Fruit fly (Drosophila melanogaster) whole organism, embryonic: ENCODE measurements around the gene CG12379.

Experiments used
- Atf-2 ChIP-seq: fragments of 200-800 bp; sonication (Bioruptor generic); optimal IDR thresholded peaks from 2 replicates; lab custom pipeline; 2016; ENCODE audit warnings: missing biosample characterization, missing genetic modification characterization
- B-H1 ChIP-seq: fragments of 200-800 bp; sonication (Bioruptor generic); IDR thresholded peaks from 3 replicates; pipeline ENCODE4 v1.3.6; 2022; ENCODE audit warnings: missing biosample characterization, missing genetic modification characterization
- CG11247 ChIP-seq: fragments of 200-800 bp; sonication (Bioruptor generic); IDR thresholded peaks from 2 replicates; pipeline ENCODE4 v1.3.6; 2022; ENCODE audit warnings: missing biosample characterization, missing genetic modification characterization
- CG13624 ChIP-seq: fragments of 200-800 bp; sonication (Bioruptor generic); optimal IDR thresholded peaks from 2 replicates; lab custom pipeline; 2016; ENCODE audit warnings: missing biosample characterization, missing genetic modification characterization
- CG14860 ChIP-seq: fragments of 200-800 bp; sonication (Bioruptor generic); IDR thresholded peaks from 3 replicates; pipeline ENCODE4 v1.3.6; 2022; ENCODE audit warnings: missing biosample characterization, missing genetic modification characterization; ENCODE audit not compliant: partially characterized antibody
- CG15696 ChIP-seq: fragments of 200-800 bp; sonication (Bioruptor generic); optimal IDR thresholded peaks from 2 replicates; lab custom pipeline; 2019; ENCODE audit warnings: missing biosample characterization, mild to moderate bottlenecking, missing genetic modification characterization, moderate library complexity
- CG1602 ChIP-seq: fragments of 200-800 bp; sonication (Bioruptor generic); optimal IDR thresholded peaks from 3 replicates; lab custom pipeline; 2016; ENCODE audit warnings: missing biosample characterization, missing genetic modification characterization
- CG1603 ChIP-seq: fragments of 200-800 bp; sonication (Bioruptor generic); optimal IDR thresholded peaks from 2 replicates; lab custom pipeline; 2019; ENCODE audit warnings: missing biosample characterization, mild to moderate bottlenecking, missing genetic modification characterization, moderate library complexity
- CG16815 ChIP-seq: fragments of 200-800 bp; sonication (Bioruptor generic); optimal IDR thresholded peaks from 3 replicates; lab custom pipeline; 2017; ENCODE audit warnings: missing biosample characterization, mild to moderate bottlenecking, missing genetic modification characterization
- CG17361 ChIP-seq: fragments of 200-800 bp; sonication (Bioruptor generic); IDR thresholded peaks from 3 replicates; pipeline ENCODE4 v1.3.6; 2022; ENCODE audit warnings: missing biosample characterization, missing genetic modification characterization
- CG18764 ChIP-seq: fragments of 200-800 bp; sonication (Bioruptor generic); optimal IDR thresholded peaks from 3 replicates; lab custom pipeline; 2016; ENCODE audit warnings: missing biosample characterization, missing genetic modification characterization
- CG32532 ChIP-seq: fragments of 200-800 bp; sonication (Bioruptor generic); IDR thresholded peaks from 2 replicates; pipeline ENCODE4 v1.3.6; 2022; ENCODE audit warnings: missing biosample characterization, missing genetic modification characterization
- CG33557 ChIP-seq: fragments of 200-800 bp; sonication (Bioruptor generic); optimal IDR thresholded peaks from 2 replicates; lab custom pipeline; 2019; ENCODE audit warnings: missing biosample characterization, mild to moderate bottlenecking, missing genetic modification characterization, moderate library complexity
- CG3726 ChIP-seq: fragments of 200-800 bp; sonication (Bioruptor generic); IDR thresholded peaks from 3 replicates; pipeline ENCODE4, ENCODE4 v1.3.6; 2022; ENCODE audit warnings: missing biosample characterization, missing genetic modification characterization
- CG4282 ChIP-seq: fragments of 200-800 bp; sonication (Bioruptor generic); optimal IDR thresholded peaks from 2 replicates; lab custom pipeline; 2016; ENCODE audit warnings: missing biosample characterization, missing genetic modification characterization
- CG4617 ChIP-seq: fragments of 200-800 bp; sonication (Bioruptor generic); optimal IDR thresholded peaks from 3 replicates; lab custom pipeline; 2016; ENCODE audit warnings: missing biosample characterization, missing genetic modification characterization, borderline replicate concordance
- CG7786 ChIP-seq: fragments of 200-800 bp; sonication (Bioruptor generic); optimal IDR thresholded peaks from 2 replicates; lab custom pipeline; 2016; ENCODE audit warnings: missing biosample characterization, missing genetic modification characterization
- CG8290 ChIP-seq, 3 experiments: fragments of 200-800 bp; sonication (Bioruptor generic); optimal IDR thresholded peaks; 2 replicates each; lab custom pipeline; 2016 to 2019; ENCODE audit warnings: missing biosample characterization in 3 of 3, missing genetic modification characterization in 3 of 3, mild to moderate bottlenecking in 2 of 3, moderate library complexity in 1 of 3
- CG8359 ChIP-seq: fragments of 200-800 bp; sonication (Bioruptor generic); optimal IDR thresholded peaks from 2 replicates; lab custom pipeline; 2017; ENCODE audit warnings: missing biosample characterization, mild to moderate bottlenecking, missing genetic modification characterization, borderline replicate concordance
- CG9817 ChIP-seq: fragments of 200-800 bp; sonication (Bioruptor generic); optimal IDR thresholded peaks from 2 replicates; lab custom pipeline; 2018; ENCODE audit warnings: missing biosample characterization, mild to moderate bottlenecking, missing genetic modification characterization, moderate library complexity
- Dad ChIP-seq: fragments of 200-800 bp; sonication (Bioruptor generic); optimal IDR thresholded peaks from 3 replicates; lab custom pipeline; 2016; ENCODE audit warnings: missing biosample characterization, missing genetic modification characterization
- Dip3 ChIP-seq: fragments of 200-800 bp; sonication (Bioruptor generic); optimal IDR thresholded peaks from 3 replicates; lab custom pipeline; 2016; ENCODE audit warnings: missing biosample characterization, missing genetic modification characterization
- Hey ChIP-seq: fragments of 200-800 bp; sonication (Bioruptor generic); optimal IDR thresholded peaks from 3 replicates; lab custom pipeline; 2018; ENCODE audit warnings: missing biosample characterization, mild to moderate bottlenecking, missing genetic modification characterization
- HmgD ChIP-seq: fragments of 200-800 bp; sonication (Bioruptor generic); optimal IDR thresholded peaks from 3 replicates; lab custom pipeline; 2016; ENCODE audit warnings: missing biosample characterization, missing genetic modification characterization
- Hr78 ChIP-seq, 2 experiments: fragments of 200-800 bp in 1 of 2; fragments of >200 bp in 1 of 2; sonication (Bioruptor generic) in 1 of 2; optimal IDR thresholded peaks; 2 replicates each; lab custom pipeline; 2017 to 2019; ENCODE audit warnings: missing biosample characterization in 2 of 2, missing genetic modification characterization in 2 of 2, mild to moderate bottlenecking in 1 of 2, moderate library complexity in 1 of 2
- Six4 ChIP-seq: fragments of 200-800 bp; sonication (Bioruptor generic); optimal IDR thresholded peaks from 2 replicates; lab custom pipeline; 2016; ENCODE audit warnings: missing biosample characterization, missing genetic modification characterization
- Stat92E ChIP-seq, 3 experiments: fragments of >200 bp in 2 of 3; fragments of 200-800 bp in 1 of 3; sonication (Bioruptor generic) in 1 of 3; optimal IDR thresholded peaks; 2 replicates each; lab custom pipeline; 2017 to 2019; ENCODE audit warnings: missing biosample characterization in 3 of 3, missing genetic modification characterization in 3 of 3, mild to moderate bottlenecking in 1 of 3, moderate library complexity in 1 of 3
- ase ChIP-seq: fragments of 200-800 bp; sonication (Bioruptor generic); IDR thresholded peaks from 3 replicates; pipeline ENCODE4 v1.3.6; 2022; ENCODE audit warnings: missing biosample characterization, missing genetic modification characterization
- cwo ChIP-seq: fragments of 200-800 bp; sonication (Bioruptor generic); optimal IDR thresholded peaks from 3 replicates; lab custom pipeline; 2017; ENCODE audit warnings: missing biosample characterization, missing genetic modification characterization, mild to moderate bottlenecking, moderate library complexity, missing genetic modification reagents
- disco-r ChIP-seq: fragments of 200-800 bp; sonication (Bioruptor generic); optimal IDR thresholded peaks from 2 replicates; lab custom pipeline; 2016; ENCODE audit warnings: missing biosample characterization, missing genetic modification characterization
- dmrt11E ChIP-seq: fragments of 200-800 bp; sonication (Bioruptor generic); optimal IDR thresholded peaks from 3 replicates; lab custom pipeline; 2018; ENCODE audit warnings: missing biosample characterization, mild to moderate bottlenecking, missing genetic modification characterization, moderate library complexity
- dysf ChIP-seq: fragments of 200-800 bp; sonication (Bioruptor generic); IDR thresholded peaks from 3 replicates; pipeline ENCODE4 v1.3.6; 2022; ENCODE audit warnings: missing biosample characterization, missing genetic modification characterization
- en ChIP-seq: fragments of 200-800 bp; sonication (Bioruptor generic); optimal IDR thresholded peaks from 2 replicates; lab custom pipeline; 2016; ENCODE audit warnings: missing biosample characterization, missing genetic modification characterization
- ken ChIP-seq: fragments of 200-800 bp; sonication (Bioruptor generic); IDR thresholded peaks from 3 replicates; pipeline ENCODE4 v1.3.6; 2022; ENCODE audit warnings: missing biosample characterization, missing genetic modification characterization
- mld ChIP-seq: fragments of 200-800 bp; sonication (Bioruptor generic); IDR thresholded peaks from 3 replicates; pipeline ENCODE4 v1.3.6; 2022; ENCODE audit warnings: missing biosample characterization, missing genetic modification characterization; ENCODE audit not compliant: partially characterized antibody
- nmo ChIP-seq: fragments of 200-800 bp; sonication (Bioruptor generic); optimal IDR thresholded peaks from 2 replicates; lab custom pipeline; 2018; ENCODE audit warnings: missing biosample characterization, mild to moderate bottlenecking, missing genetic modification characterization, moderate library complexity
- sc ChIP-seq, 3 experiments: fragments of >200 bp in 2 of 3; fragments of 200-800 bp in 1 of 3; sonication (Bioruptor generic) in 1 of 3; optimal IDR thresholded peaks; 2 replicates in 2 of 3; 3 replicates in 1 of 3; lab custom pipeline; 2017; ENCODE audit warnings: mild to moderate bottlenecking in 1 of 3, missing biosample characterization in 1 of 3, missing genetic modification characterization in 1 of 3, missing genetic modification reagents in 1 of 3
- seq ChIP-seq: fragments of 200-800 bp; sonication (Bioruptor generic); IDR thresholded peaks from 2 replicates; pipeline ENCODE4 v1.3.6; 2022; ENCODE audit warnings: missing biosample characterization, missing genetic modification characterization
- slbo ChIP-seq: fragments of 200-800 bp; sonication (Bioruptor generic); IDR thresholded peaks from 2 replicates; pipeline ENCODE4 v1.3.6; 2022; ENCODE audit warnings: missing biosample characterization, missing genetic modification characterization
- slp2 ChIP-seq: fragments of 200-800 bp; sonication (Bioruptor generic); optimal IDR thresholded peaks from 2 replicates; lab custom pipeline; 2016; ENCODE audit warnings: missing biosample characterization, missing genetic modification characterization
- tll ChIP-seq, 2 experiments: fragments of 200-800 bp in 1 of 2; fragments of >200 bp in 1 of 2; sonication (Bioruptor generic) in 1 of 2; optimal IDR thresholded peaks; 2 replicates each; lab custom pipeline; 2017 to 2019; ENCODE audit warnings: missing biosample characterization in 2 of 2, missing genetic modification characterization in 2 of 2, mild to moderate bottlenecking in 1 of 2, moderate library complexity in 1 of 2
- trem ChIP-seq: fragments of 200-800 bp; optimal IDR thresholded peaks from 3 replicates; lab custom pipeline; 2019; ENCODE audit warnings: missing biosample characterization, mild to moderate bottlenecking, missing genetic modification characterization, moderate library complexity
- twi ChIP-seq: fragments of 200-800 bp; optimal IDR thresholded peaks from 2 replicates; lab custom pipeline; 2019; ENCODE audit warnings: missing biosample characterization, mild to moderate bottlenecking, missing genetic modification characterization, moderate library complexity
- tx ChIP-seq: fragments of 200-800 bp; sonication (Bioruptor generic); optimal IDR thresholded peaks from 2 replicates; lab custom pipeline; 2016; ENCODE audit warnings: missing biosample characterization, missing genetic modification characterization
- unc-4 ChIP-seq: fragments of 200-800 bp; sonication (Bioruptor generic); IDR thresholded peaks from 2 replicates; pipeline ENCODE4 v1.3.6; 2022; ENCODE audit warnings: missing biosample characterization, missing genetic modification characterization; ENCODE audit not compliant: partially characterized antibody
- zen ChIP-seq: fragments of 200-800 bp; sonication (Bioruptor generic); optimal IDR thresholded peaks from 3 replicates; lab custom pipeline; 2018; ENCODE audit warnings: missing biosample characterization, mild to moderate bottlenecking, missing genetic modification characterization, moderate library complexity
- zen2 ChIP-seq: fragments of 200-800 bp; sonication (Bioruptor generic); IDR thresholded peaks from 3 replicates; pipeline ENCODE4 v1.3.6; 2022; ENCODE audit warnings: missing biosample characterization, missing genetic modification characterization; ENCODE audit not compliant: partially characterized antibody
- zfh1 ChIP-seq: fragments of 200-800 bp; sonication (Bioruptor generic); IDR thresholded peaks from 3 replicates; pipeline ENCODE4 v1.3.6; 2022; ENCODE audit warnings: missing biosample characterization, missing genetic modification characterization

CG12379 gene

DNA sequence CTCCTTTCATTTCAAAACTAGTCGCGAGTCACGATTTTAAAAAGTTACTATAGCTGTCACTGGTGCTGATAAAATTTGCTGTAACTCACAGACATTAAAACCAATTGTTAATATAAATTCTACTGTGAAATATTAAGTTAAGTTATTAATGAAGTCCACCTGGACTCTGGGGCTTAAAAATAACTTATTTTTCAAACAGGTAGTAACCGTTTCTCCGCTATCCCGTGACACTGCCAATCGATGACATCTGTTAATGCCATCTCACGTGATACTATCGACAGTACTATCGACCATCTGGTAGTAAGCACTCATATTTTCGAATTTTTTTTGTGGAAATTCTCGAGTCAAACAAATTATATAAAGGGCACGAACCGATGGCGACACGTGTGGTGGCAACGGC lies at the start of gene CG12379, which contains the start of gene MagR (continued):
- TF ChIP-seq CG1602 (peak; percentile 45), dmrt11E (peak; percentile 47), dysf (GFP tag; lab: Robert Waterston, UW) (peak; percentile 56; the same call in 1 of the 3 replicates), CG14860 (peak; percentile 77), unc-4 (GFP tag; lab: Robert Waterston, UW) (peak; percentile 78), CG11247 (GFP tag; lab: Robert Waterston, UW) (no peak), slbo (GFP tag; lab: Robert Waterston, UW) (peak; percentile 62), ken (GFP tag; lab: Robert Waterston, UW) (no peak), ase (GFP tag; lab: Robert Waterston, UW) (no peak), disco-r (GFP tag; lab: Kevin White, UChicago) (peak; percentile 18), tll (GFP tag; optimal IDR thresholded peaks at IDR 0.05; lab: Kevin White, UChicago) (peak in 1 of 2 experiments; percentile 83), seq (GFP tag; lab: Robert Waterston, UW) (no peak), zen (tag; lab: Kevin White, UChicago) (peak; percentile 50), CG33557 (peak; percentile 64), CG9817 (tag; lab: Kevin White, UChicago) (peak; percentile 73), Six4 (peak; percentile 3), CG8290 (GFP tag; optimal IDR thresholded peaks at IDR 0.05; lab: Kevin White, UChicago) (peak; percentile 29), CG8290 (tag; optimal IDR thresholded peaks at IDR 0.05; lab: Kevin White, UChicago) (no peak), en (GFP tag; lab: Kevin White, UChicago) (no peak), zen2 (peak; percentile 37; the same call in 1 of the 3 replicates), CG15696 (peak; percentile 59), twi (tag; lab: Kevin White, UChicago) (peak; percentile 76), CG18764 (GFP tag; lab: Kevin White, UChicago) (no peak), Hr78 (GFP tag; optimal IDR thresholded peaks at IDR 0.05; lab: Kevin White, UChicago) (no peak), Dip3 (peak; percentile 34), nmo (GFP tag; lab: Kevin White, UChicago) (peak; percentile 80), CG7786 (GFP tag; lab: Kevin White, UChicago) (peak; percentile 56), CG4617 (GFP tag; lab: Kevin White, UChicago) (peak; percentile 42), CG13624 (GFP tag; lab: Kevin White, UChicago) (peak; percentile 21), CG3726 (GFP tag; lab: Robert Waterston, UW) (no peak), tx (peak; percentile 67), B-H1 (no peak), Dad (GFP tag; lab: Kevin White, UChicago) (peak; percentile 48), Stat92E (GFP tag; optimal IDR thresholded peaks at IDR 0.05; lab: Kevin White, UChicago) (no peak), cwo (GFP tag; lab: Kevin White, UChicago) (no peak), CG32532 (GFP tag; lab: Robert Waterston, UW) (peak; percentile 46; the same call in 1 of the 2 replicates), CG1603 (tag; lab: Kevin White, UChicago) (peak; percentile 57), Hey (tag; lab: Kevin White, UChicago) (no peak), HmgD (peak; percentile 9), slp2 (GFP tag; lab: Kevin White, UChicago) (peak; percentile 42), CG16815 (GFP tag; lab: Kevin White, UChicago) (no peak), mld (GFP tag; lab: Robert Waterston, UW) (peak; percentile 51; the same call in 1 of the 3 replicates), sc (optimal IDR thresholded peaks at IDR 0.05; lab: Kevin White, UChicago) (no peak), sc (GFP tag; optimal IDR thresholded peaks at IDR 0.05; lab: Kevin White, UChicago) (no peak), Atf-2 (GFP tag; lab: Kevin White, UChicago) (peak; percentile 57), zfh1 (GFP tag; lab: Robert Waterston, UW) (0 out of 3 replicates have a peak, but pooled peaks have one; percentile 6), CG8359 (no peak), trem (tag; lab: Kevin White, UChicago) (peak; percentile 54), CG4282 (GFP tag; lab: Kevin White, UChicago) (no peak), CG17361 (peak; percentile 83)
